Fruit fly (Drosophila melanogaster) whole organism, embryonic: ENCODE results near the gene Fpgs1.
A peak's percentile ranks its signal among the peaks of the same experiment; 100 is the strongest.

Source experiments
- Abd-B ChIP-seq: fragments of 200-800 bp; sonication (Bioruptor generic); optimal IDR thresholded peaks from 2 replicates; lab custom pipeline; 2018; ENCODE audit warnings: missing biosample characterization, mild to moderate bottlenecking, missing genetic modification characterization, moderate library complexity
- CG10274 ChIP-seq: fragments of 200-800 bp; sonication (Bioruptor generic); optimal IDR thresholded peaks from 3 replicates; lab custom pipeline; 2017; ENCODE audit warnings: missing biosample characterization, mild to moderate bottlenecking, missing genetic modification characterization
- CG10959 ChIP-seq: fragments of 200-800 bp; sonication (Bioruptor generic); IDR thresholded peaks from 2 replicates; pipeline ENCODE4 v1.3.6; 2022; ENCODE audit warnings: missing biosample characterization, missing genetic modification characterization
- CG12104 ChIP-seq: fragments of 200-800 bp; sonication (Bioruptor generic); optimal IDR thresholded peaks from 3 replicates; lab custom pipeline; 2016; ENCODE audit warnings: missing biosample characterization, missing genetic modification characterization
- CG13287 ChIP-seq: fragments of 200-800 bp; sonication (Bioruptor generic); IDR thresholded peaks from 2 replicates; pipeline ENCODE4 v1.3.6; 2022; ENCODE audit warnings: missing biosample characterization, missing genetic modification characterization; ENCODE audit not compliant: partially characterized antibody
- CG14441 ChIP-seq: fragments of 200-800 bp; sonication (Bioruptor generic); IDR thresholded peaks from 2 replicates; pipeline ENCODE4 v1.3.6; 2022; ENCODE audit warnings: missing biosample characterization, missing genetic modification characterization
- CG14667 ChIP-seq: fragments of 200-800 bp; sonication (Bioruptor generic); IDR thresholded peaks from 2 replicates; pipeline ENCODE4 v1.3.6; 2022; ENCODE audit warnings: missing biosample characterization, missing genetic modification characterization
- CG1603 ChIP-seq: fragments of 200-800 bp; sonication (Bioruptor generic); optimal IDR thresholded peaks from 2 replicates; lab custom pipeline; 2019; ENCODE audit warnings: missing biosample characterization, mild to moderate bottlenecking, missing genetic modification characterization, moderate library complexity
- CG16779 ChIP-seq: fragments of 200-800 bp; sonication (Bioruptor generic); IDR thresholded peaks from 2 replicates; pipeline ENCODE4 v1.3.6; 2022; ENCODE audit warnings: missing biosample characterization, missing genetic modification characterization
- CG17328 ChIP-seq: fragments of 200-800 bp; sonication (Bioruptor generic); IDR thresholded peaks from 2 replicates; pipeline ENCODE4 v1.3.6; 2022; ENCODE audit warnings: missing biosample characterization, missing genetic modification characterization
- CG1832 ChIP-seq: fragments of 200-800 bp; sonication (Bioruptor generic); optimal IDR thresholded peaks from 2 replicates; lab custom pipeline; 2017; ENCODE audit warnings: missing biosample characterization, mild to moderate bottlenecking, missing genetic modification characterization, inconsistent platforms
- CG2116 ChIP-seq: fragments of 200-800 bp; sonication (Bioruptor generic); optimal IDR thresholded peaks from 3 replicates; lab custom pipeline; 2018; ENCODE audit warnings: missing biosample characterization, mild to moderate bottlenecking, missing genetic modification characterization
- CG2202 ChIP-seq: fragments of 200-800 bp; sonication (Bioruptor generic); optimal IDR thresholded peaks from 2 replicates; lab custom pipeline; 2018; ENCODE audit warnings: missing biosample characterization, mild to moderate bottlenecking, missing genetic modification characterization
- CG3163 ChIP-seq: fragments of 200-800 bp; sonication (Bioruptor generic); optimal IDR thresholded peaks from 3 replicates; lab custom pipeline; 2016; ENCODE audit warnings: missing biosample characterization, missing genetic modification characterization
- CG32767 ChIP-seq: fragments of 200-800 bp; sonication (Bioruptor generic); IDR thresholded peaks from 2 replicates; pipeline ENCODE4 v1.3.6; 2022; ENCODE audit warnings: missing biosample characterization, missing genetic modification characterization
- CG32772 ChIP-seq: fragments of 200-800 bp; sonication (Bioruptor generic); IDR thresholded peaks from 2 replicates; pipeline ENCODE4 v1.3.6; 2022; ENCODE audit warnings: missing biosample characterization, missing genetic modification characterization
- CG4617 ChIP-seq: fragments of 200-800 bp; sonication (Bioruptor generic); optimal IDR thresholded peaks from 3 replicates; lab custom pipeline; 2016; ENCODE audit warnings: missing biosample characterization, missing genetic modification characterization, borderline replicate concordance
- CG4707 ChIP-seq: fragments of 200-800 bp; sonication (Bioruptor generic); optimal IDR thresholded peaks from 2 replicates; lab custom pipeline; 2018; ENCODE audit warnings: missing biosample characterization, mild to moderate bottlenecking, missing genetic modification characterization, moderate library complexity
- CG4820 ChIP-seq: fragments of 200-800 bp; sonication (Bioruptor generic); optimal IDR thresholded peaks from 3 replicates; lab custom pipeline; 2016; ENCODE audit warnings: missing biosample characterization, missing genetic modification characterization
- CG7271 ChIP-seq: fragments of 200-800 bp; sonication (Bioruptor generic); optimal IDR thresholded peaks from 2 replicates; lab custom pipeline; 2018; ENCODE audit warnings: missing biosample characterization, mild to moderate bottlenecking, missing genetic modification characterization, moderate library complexity
- CG7839 ChIP-seq: fragments of 200-800 bp; sonication (Bioruptor generic); optimal IDR thresholded peaks from 3 replicates; lab custom pipeline; 2018; ENCODE audit warnings: missing biosample characterization, mild to moderate bottlenecking, missing genetic modification characterization, moderate library complexity
- Dad ChIP-seq: fragments of 200-800 bp; sonication (Bioruptor generic); optimal IDR thresholded peaks from 3 replicates; lab custom pipeline; 2016; ENCODE audit warnings: missing biosample characterization, missing genetic modification characterization
- Dip3 ChIP-seq: fragments of 200-800 bp; sonication (Bioruptor generic); optimal IDR thresholded peaks from 3 replicates; lab custom pipeline; 2016; ENCODE audit warnings: missing biosample characterization, missing genetic modification characterization
- Ets97D ChIP-seq: fragments of 200-800 bp; sonication (Bioruptor generic); optimal IDR thresholded peaks from 3 replicates; lab custom pipeline; 2016; ENCODE audit warnings: missing biosample characterization, missing genetic modification characterization
- Fer3 ChIP-seq: fragments of 200-800 bp; sonication (Bioruptor generic); optimal IDR thresholded peaks from 2 replicates; lab custom pipeline; 2018; ENCODE audit warnings: missing biosample characterization, mild to moderate bottlenecking, missing genetic modification characterization, moderate library complexity
- HLH3B ChIP-seq: fragments of 200-800 bp; sonication (Bioruptor generic); IDR thresholded peaks from 2 replicates; pipeline ENCODE4 v1.3.6; 2022; ENCODE audit warnings: missing biosample characterization, missing genetic modification characterization
- Kr ChIP-seq: fragments of 200-800 bp; sonication (Bioruptor generic); optimal IDR thresholded peaks from 2 replicates; lab custom pipeline; 2017; ENCODE audit warnings: missing biosample characterization, mild to moderate bottlenecking, missing genetic modification characterization
- NC2β ChIP-seq: fragments of 200-800 bp; sonication (Bioruptor generic); optimal IDR thresholded peaks from 2 replicates; lab custom pipeline; 2016; ENCODE audit warnings: missing biosample characterization, missing genetic modification characterization
- Neu2 ChIP-seq: fragments of 200-800 bp; sonication (Bioruptor generic); optimal IDR thresholded peaks from 3 replicates; lab custom pipeline; 2016; ENCODE audit warnings: missing biosample characterization, missing genetic modification characterization, borderline replicate concordance
- Rx ChIP-seq: fragments of 200-800 bp; sonication (Bioruptor generic); IDR thresholded peaks from 2 replicates; pipeline ENCODE4 v1.3.6; 2022; ENCODE audit warnings: missing biosample characterization, missing genetic modification characterization
- Sox100B ChIP-seq: fragments of 200-800 bp; sonication (Bioruptor generic); optimal IDR thresholded peaks from 3 replicates; lab custom pipeline; 2018; ENCODE audit warnings: missing biosample characterization, mild to moderate bottlenecking, missing genetic modification characterization
- Ssrp ChIP-seq: fragments of 200-800 bp; sonication (Bioruptor generic); optimal IDR thresholded peaks from 2 replicates; lab custom pipeline; 2018; ENCODE audit warnings: missing biosample characterization, mild to moderate bottlenecking, missing genetic modification characterization, moderate library complexity
- Tbp ChIP-seq: fragments of >200 bp; optimal IDR thresholded peaks from 2 replicates; lab custom pipeline; 2018; ENCODE audit warnings: missing biosample characterization, missing genetic modification characterization
- Xbp1 ChIP-seq: fragments of 200-800 bp; sonication (Bioruptor generic); optimal IDR thresholded peaks from 3 replicates; lab custom pipeline; 2016; ENCODE audit warnings: missing biosample characterization, mild to moderate bottlenecking, missing genetic modification characterization
- ac ChIP-seq: fragments of 200-800 bp; sonication (Bioruptor generic); optimal IDR thresholded peaks from 3 replicates; lab custom pipeline; 2017; ENCODE audit warnings: missing biosample characterization, mild to moderate bottlenecking, missing genetic modification characterization
- ara ChIP-seq: fragments of 200-800 bp; sonication (Bioruptor generic); IDR thresholded peaks from 2 replicates; pipeline ENCODE4 v1.3.6; 2022; ENCODE audit warnings: missing biosample characterization, missing genetic modification characterization
- dan ChIP-seq: fragments of 200-800 bp; sonication (Bioruptor generic); IDR thresholded peaks from 2 replicates; pipeline ENCODE4 v1.3.6; 2022; ENCODE audit warnings: missing biosample characterization, missing genetic modification characterization
- gt ChIP-seq: fragments of 200-800 bp; sonication (Bioruptor generic); IDR thresholded peaks from 2 replicates; pipeline ENCODE4 v1.3.6; 2022; ENCODE audit warnings: missing biosample characterization, missing genetic modification characterization
- kah ChIP-seq: fragments of 200-800 bp; sonication (Bioruptor generic); optimal IDR thresholded peaks from 2 replicates; lab custom pipeline; 2018; ENCODE audit warnings: missing biosample characterization, mild to moderate bottlenecking, missing genetic modification characterization
- lmd ChIP-seq: fragments of 200-800 bp; sonication (Bioruptor generic); IDR thresholded peaks from 2 replicates; pipeline ENCODE4 v1.3.6; 2022; ENCODE audit warnings: missing biosample characterization, missing genetic modification characterization
- mirr ChIP-seq: fragments of 200-800 bp; sonication (Bioruptor generic); optimal IDR thresholded peaks from 3 replicates; lab custom pipeline; 2018; ENCODE audit warnings: missing biosample characterization, mild to moderate bottlenecking, missing genetic modification characterization
- pzg ChIP-seq: fragments of 200-800 bp; sonication (Bioruptor generic); optimal IDR thresholded peaks from 3 replicates; lab custom pipeline; 2018; ENCODE audit warnings: missing biosample characterization, mild to moderate bottlenecking, missing genetic modification characterization, moderate library complexity
- sd ChIP-seq: fragments of 200-800 bp; sonication (Bioruptor generic); optimal IDR thresholded peaks from 3 replicates; lab custom pipeline; 2018; ENCODE audit warnings: missing biosample characterization, mild to moderate bottlenecking, missing genetic modification characterization, moderate library complexity
- sens-2 ChIP-seq: fragments of 200-800 bp; sonication (Bioruptor generic); IDR thresholded peaks from 2 replicates; pipeline ENCODE4 v1.3.6; 2022; ENCODE audit warnings: missing biosample characterization, missing genetic modification characterization
- sima ChIP-seq: fragments of 200-800 bp; sonication (Bioruptor generic); optimal IDR thresholded peaks from 2 replicates; lab custom pipeline; 2016; ENCODE audit warnings: missing biosample characterization, missing genetic modification characterization
- tna ChIP-seq: fragments of 200-800 bp; sonication (Bioruptor generic); IDR thresholded peaks from 2 replicates; pipeline ENCODE4 v1.3.6; 2022; ENCODE audit warnings: missing biosample characterization, missing genetic modification characterization; ENCODE audit not compliant: partially characterized antibody
- usp ChIP-seq: fragments of >200 bp; optimal IDR thresholded peaks from 2 replicates; lab custom pipeline; 2017; ENCODE audit warnings: missing biosample characterization, missing genetic modification characterization
- wek ChIP-seq: fragments of 200-800 bp; sonication (Bioruptor generic); optimal IDR thresholded peaks from 3 replicates; lab custom pipeline; 2018; ENCODE audit warnings: missing biosample characterization, mild to moderate bottlenecking, missing genetic modification characterization, moderate library complexity

The Fpgs1 gene

dm6 chrX:12575292-12575826 is 36.3 kb upstream of the Fpgs1 start (continued):
- no peak for TF ChIP-seq CG12104 (GFP tag; lab: Kevin White, UChicago)
- TF ChIP-seq CG4707 (GFP tag; lab: Kevin White, UChicago), result peak; percentile 55
- TF ChIP-seq lmd (GFP tag; lab: Robert Waterston, UW), result peak; percentile 18; the same call in 1 of the 2 replicates
- TF ChIP-seq CG1603, result peak; percentile 21
- no peak for TF ChIP-seq Dad (GFP tag; lab: Kevin White, UChicago)
- TF ChIP-seq mirr (GFP tag; lab: Kevin White, UChicago), result no peak

dm6 chrX:12575827-12576408 is 35.7 kb upstream of the Fpgs1 start:
- no peak for TF ChIP-seq CG7271 (tag; lab: Kevin White, UChicago)
- peak; percentile 75 for TF ChIP-seq CG7839
- no peak for TF ChIP-seq sens-2
- 0 out of 2 replicates have a peak, but pooled peaks have one; percentile 6 for TF ChIP-seq CG14441
- TF ChIP-seq CG4820, result peak; percentile 60
- TF ChIP-seq CG32772 (GFP tag; lab: Robert Waterston, UW), result peak; percentile 38; the same call in 1 of the 2 replicates
- TF ChIP-seq Abd-B (GFP tag; lab: Kevin White, UChicago), result peak; percentile 43
- TF ChIP-seq sd (tag; lab: Kevin White, UChicago), result no peak
- TF ChIP-seq CG3163 (GFP tag; lab: Kevin White, UChicago), result no peak
- peak; percentile 32; the same call in 1 of the 2 replicates for TF ChIP-seq ara (GFP tag; lab: Robert Waterston, UW)
- TF ChIP-seq HLH3B, result no peak; the same call in 1 of the 2 replicates
- peak; percentile 36 for TF ChIP-seq CG2116 (GFP tag; lab: Kevin White, UChicago)
- TF ChIP-seq CG1832 (GFP tag; lab: Kevin White, UChicago), result peak; percentile 80
- TF ChIP-seq CG13287 (GFP tag; lab: Robert Waterston, UW), result no peak
- TF ChIP-seq CG10274, result peak; percentile 18
- no peak for TF ChIP-seq Fer3 (tag; lab: Kevin White, UChicago)
- TF ChIP-seq Rx (GFP tag; lab: Robert Waterston, UW), result 0 out of 2 replicates have a peak, but pooled peaks have one; percentile 22
- TF ChIP-seq Kr (GFP tag; lab: Kevin White, UChicago), result peak; percentile 38
- TF ChIP-seq wek (GFP tag; lab: Kevin White, UChicago), result no peak
- no peak for TF ChIP-seq Tbp (GFP tag; lab: Kevin White, UChicago)
- peak; percentile 46; the same call in 1 of the 2 replicates for TF ChIP-seq CG32767 (GFP tag; lab: Robert Waterston, UW)
- no peak; the same call in 1 of the 2 replicates for TF ChIP-seq CG14667
- no peak for TF ChIP-seq sima (GFP tag; lab: Kevin White, UChicago)
- no peak for TF ChIP-seq Dip3 (GFP tag; lab: Kevin White, UChicago)
- no peak for TF ChIP-seq tna (GFP tag; lab: Robert Waterston, UW)
- TF ChIP-seq Ets97D (GFP tag; lab: Kevin White, UChicago), result no peak
- TF ChIP-seq dan (GFP tag; lab: Robert Waterston, UW), result peak; percentile 44; the same call in 1 of the 2 replicates
- peak; percentile 14 for TF ChIP-seq CG4617 (GFP tag; lab: Kevin White, UChicago)
- TF ChIP-seq CG10959 (GFP tag; lab: Robert Waterston, UW), result no peak; the same call in none of the 2 replicates
- no peak for TF ChIP-seq gt (GFP tag; lab: Robert Waterston, UW)
- TF ChIP-seq NC2β (GFP tag; lab: Kevin White, UChicago), result peak; percentile 58
- peak; percentile 66 for TF ChIP-seq Xbp1
- no peak for TF ChIP-seq pzg (GFP tag; lab: Kevin White, UChicago)
- TF ChIP-seq usp (GFP tag; lab: Kevin White, UChicago), result no peak
- peak; percentile 76 for TF ChIP-seq Sox100B (GFP tag; lab: Kevin White, UChicago)
- peak; percentile 40 for TF ChIP-seq kah (GFP tag; lab: Kevin White, UChicago)
- peak; percentile 38 for TF ChIP-seq ac
- TF ChIP-seq CG17328, result peak; percentile 61
- TF ChIP-seq Ssrp (tag; lab: Kevin White, UChicago), result peak; percentile 85
- TF ChIP-seq CG2202 (tag; lab: Kevin White, UChicago), result peak; percentile 74
- TF ChIP-seq Neu2 (GFP tag; lab: Kevin White, UChicago), result no peak
- TF ChIP-seq CG16779, result no peak
